Worm (Caenorhabditis elegans) whole organism, L4/young adult: ENCODE data around the gene pnk-4.

Source experiments
- W03F9.2 ChIP-seq: fragments of 150-350 bp; optimal IDR thresholded peaks from 2 replicates; lab custom pipeline; 2014; ENCODE audit warnings: missing biosample characterization, missing genetic modification characterization
- dao-5 ChIP-seq: sonication (generic microtip); optimal IDR thresholded peaks from 2 replicates; lab custom pipeline; 2016; ENCODE audit warnings: missing genotype, missing genetic modification characterization, moderate library complexity, missing compliant biosample characterization
- him-1 ChIP-seq: sonication (generic microtip); optimal IDR thresholded peaks from 2 replicates; lab custom pipeline; 2016; ENCODE audit warnings: missing genotype, missing genetic modification reagents, missing genetic modification characterization, missing compliant biosample characterization

pnk-4 gene

DNA sequence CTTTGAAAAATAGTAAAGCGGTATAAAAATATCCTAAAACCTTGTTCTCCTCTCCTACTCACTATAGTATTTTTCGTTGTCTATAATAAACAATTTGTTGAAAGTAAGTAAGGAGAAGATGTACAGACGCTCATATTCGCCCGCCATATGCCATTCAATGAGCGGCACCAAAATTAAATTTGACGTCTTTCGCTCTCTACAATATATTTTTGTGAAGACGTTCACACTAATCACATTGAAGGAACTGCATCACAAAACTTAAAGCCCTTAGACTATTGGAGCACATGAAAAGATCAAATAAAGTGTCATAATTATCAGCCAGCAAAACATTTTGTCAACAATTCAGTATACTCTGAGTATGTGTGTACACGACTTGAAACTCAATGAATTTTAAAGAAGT, 44.1 kb downstream of the pnk-4 start:
- TF ChIP-seq dao-5 (tag; lab: Kevin White, UChicago) = no peak
- TF ChIP-seq him-1 (tag; lab: Kevin White, UChicago) = no peak
- TF ChIP-seq W03F9.2 (tag; lab: Kevin White, UChicago) = no peak

ce11 chrX:5133980-5134379, 46.3 kb downstream of the pnk-4 start, which contains the start of gene tbc-7:
tbc-7 (plus strand) TSS chrX:5134280.
- TF ChIP-seq dao-5 (tag; lab: Kevin White, UChicago) = no peak
- TF ChIP-seq W03F9.2 (tag; lab: Kevin White, UChicago) = no peak
- TF ChIP-seq him-1 (tag; lab: Kevin White, UChicago) = no peak

DNA sequence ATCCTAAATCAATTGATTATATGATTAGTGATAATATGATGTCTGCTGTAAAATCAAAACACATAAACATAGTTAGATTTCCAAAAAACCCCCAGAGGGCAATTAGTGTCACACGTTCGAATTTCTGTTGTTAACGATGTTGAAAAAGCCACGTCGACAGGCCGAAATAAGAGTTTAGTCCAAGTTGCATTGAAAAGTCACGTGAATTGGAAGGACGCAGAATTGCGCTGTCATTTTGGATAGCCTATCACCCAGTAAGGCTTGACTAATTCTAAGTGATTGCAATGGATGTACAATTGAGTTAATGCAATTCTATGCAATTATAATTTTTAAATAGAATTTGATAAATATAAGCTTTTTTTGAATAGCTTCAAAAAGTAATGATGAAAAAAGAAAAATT, 47.9 kb downstream of the pnk-4 start:
- TF ChIP-seq him-1 (tag; lab: Kevin White, UChicago) (no peak), dao-5 (tag; lab: Kevin White, UChicago) (no peak), W03F9.2 (tag; lab: Kevin White, UChicago) (no peak)

DNA sequence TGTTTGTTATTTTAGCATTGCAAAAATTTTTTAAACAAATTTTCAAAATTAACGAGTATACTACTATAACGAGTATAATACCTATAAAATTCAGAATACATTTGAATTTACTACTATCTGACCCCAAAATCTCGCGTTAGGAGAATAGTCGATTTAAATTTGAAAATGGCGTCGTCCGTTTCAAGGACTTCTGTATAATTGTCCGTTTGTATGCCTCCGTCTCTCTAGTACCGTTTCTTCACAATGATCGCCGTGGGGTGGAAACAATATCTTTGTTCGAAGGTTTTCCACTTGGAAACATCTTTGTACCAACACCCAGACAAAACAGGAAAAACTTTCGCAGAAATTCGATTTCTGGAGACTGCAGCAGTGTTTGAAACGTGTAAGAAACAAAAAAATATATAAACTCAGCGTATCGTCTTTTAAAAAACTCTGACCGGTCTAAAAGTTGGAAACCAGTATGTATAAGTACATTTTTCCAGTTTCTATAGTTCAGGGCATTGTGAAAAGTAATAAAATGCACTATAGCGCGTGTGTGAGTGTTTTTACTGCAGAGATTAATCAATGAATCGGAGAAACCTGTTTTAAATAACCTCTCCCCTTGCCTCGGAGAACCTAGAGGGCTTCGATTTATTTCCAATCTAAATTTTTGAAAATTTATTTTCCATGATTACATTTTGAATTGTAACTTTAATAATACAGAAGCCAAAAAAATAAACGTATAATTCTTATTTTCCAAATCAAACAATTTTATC, 50.3 kb downstream of the pnk-4 start:
- TF ChIP-seq him-1 (tag; lab: Kevin White, UChicago) = no peak
- no peak for TF ChIP-seq dao-5 (tag; lab: Kevin White, UChicago)
- TF ChIP-seq W03F9.2 (tag; lab: Kevin White, UChicago) = no peak

DNA sequence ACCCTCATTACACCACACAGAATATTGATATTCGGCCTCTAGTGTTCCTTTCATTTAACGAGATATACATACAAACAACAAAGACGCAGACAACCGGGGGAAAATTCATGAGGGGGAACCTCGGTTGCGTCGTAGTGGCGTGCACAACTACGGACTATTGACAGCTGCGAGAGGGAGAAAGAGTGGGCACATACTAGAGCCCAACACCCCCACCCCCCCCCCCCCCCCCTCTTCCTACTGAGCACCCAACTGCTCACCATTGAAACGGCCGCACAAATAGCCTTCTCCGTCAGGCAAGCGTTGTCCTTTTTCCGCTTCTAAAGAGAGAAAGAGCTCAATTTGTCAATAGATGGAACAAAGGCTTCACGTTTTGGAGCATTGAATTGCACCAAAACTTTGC, 52.5 kb downstream of the pnk-4 start:
- TF ChIP-seq W03F9.2 (tag; lab: Kevin White, UChicago) (no peak), him-1 (tag; lab: Kevin White, UChicago) (peak; percentile 45)
